Worm (Caenorhabditis elegans): ENCODE results near the gene Y97E10AR.3.

Gene Y97E10AR.3

ce11 chrV:8050059-8050677, 42.9 kb upstream of the Y97E10AR.3 start:
- no peak for TF ChIP-seq nhr-11 (tag; optimal IDR thresholded peaks at IDR 0.05)
- no peak for TF ChIP-seq sma-3 (GFP tag; optimal IDR thresholded peaks at IDR 0.05)
- TF ChIP-seq unc-55 (GFP tag; optimal IDR thresholded peaks at IDR 0.05) = no peak
- no peak for TF ChIP-seq fos-1 (tag; optimal IDR thresholded peaks at IDR 0.05)
- no peak for TF ChIP-seq ceh-16 (tag; optimal IDR thresholded peaks at IDR 0.05)
- TF ChIP-seq F13H6.1 (tag; optimal IDR thresholded peaks at IDR 0.05) = no peak
- no peak for TF ChIP-seq nhr-12 (tag; optimal IDR thresholded peaks at IDR 0.05)
- no peak for TF ChIP-seq crh-2 (tag; optimal IDR thresholded peaks at IDR 0.05)
- no peak for TF ChIP-seq egl-27 (tag; optimal IDR thresholded peaks at IDR 0.05)

- TF ChIP-seq mab-5 (tag; optimal IDR thresholded peaks at IDR 0.05) = no peak
- no peak for TF ChIP-seq ZK546.5 (tag; optimal IDR thresholded peaks at IDR 0.05)
- TF ChIP-seq nhr-10 (tag; optimal IDR thresholded peaks at IDR 0.05) = no peak
- no peak for TF ChIP-seq zag-1 (tag; optimal IDR thresholded peaks at IDR 0.05)
- no peak for TF ChIP-seq ceh-16 (tag; optimal IDR thresholded peaks at IDR 0.05)
- no peak for TF ChIP-seq ztf-1 (GFP tag; conservative IDR thresholded peaks at IDR 0.05)
- no peak for TF ChIP-seq nhr-23 (tag; optimal IDR thresholded peaks at IDR 0.05)
These were observed 39.4 kb upstream of the Y97E10AR.3 start, which contains the start of gene ZC513.3 for ce11 chrV:8046706-8047105. TSS of gene ZC513.3 (plus strand) at chrV:8047006.

ce11 chrV:8044957-8045356, 37.6 kb upstream of the Y97E10AR.3 start:
- peak; percentile 4 for TF ChIP-seq crh-2 (tag; optimal IDR thresholded peaks at IDR 0.05)
- no peak for TF ChIP-seq ceh-82 (tag; optimal IDR thresholded peaks at IDR 0.05)
- peak; percentile 44 for TF ChIP-seq nhr-21 (tag; optimal IDR thresholded peaks at IDR 0.05)
- TF ChIP-seq sma-9 (GFP tag; optimal IDR thresholded peaks at IDR 0.05) = peak; percentile 15
- no peak for TF ChIP-seq sma-9 (tag; optimal IDR thresholded peaks at IDR 0.05)
- no peak for TF ChIP-seq unc-39 (tag; optimal IDR thresholded peaks at IDR 0.05)
- TF ChIP-seq nhr-25 (tag; optimal IDR thresholded peaks at IDR 0.05) = peak; percentile 71
- no peak for TF ChIP-seq snpc-4 (tag; optimal IDR thresholded peaks at IDR 0.05)
- peak; percentile 21 for TF ChIP-seq sma-3 (GFP tag; optimal IDR thresholded peaks at IDR 0.05)
- TF ChIP-seq lsy-2 (tag; optimal IDR thresholded peaks at IDR 0.05) = no peak
- peak; percentile 81 for TF ChIP-seq ceh-16 (tag; optimal IDR thresholded peaks at IDR 0.05)
- peak; percentile 40 for TF ChIP-seq egl-27 (tag; optimal IDR thresholded peaks at IDR 0.05)
- TF ChIP-seq ztf-11 (tag; optimal IDR thresholded peaks at IDR 0.05) = no peak
- TF ChIP-seq mbf-1 (tag; optimal IDR thresholded peaks at IDR 0.05) = no peak
- no peak for TF ChIP-seq nhr-129 (tag; optimal IDR thresholded peaks at IDR 0.05)
- TF ChIP-seq zag-1 (tag; optimal IDR thresholded peaks at IDR 0.05) = no peak

ce11 chrV:8043664-8044063, 36.4 kb upstream of the Y97E10AR.3 start:
- TF ChIP-seq nhr-25 (tag; optimal IDR thresholded peaks at IDR 0.05) (no peak), ztf-1 (GFP tag; conservative IDR thresholded peaks at IDR 0.05) (no peak), alr-1 (tag; optimal IDR thresholded peaks at IDR 0.05) (no peak), elt-1 (tag; optimal IDR thresholded peaks at IDR 0.05) (peak; percentile 9), nhr-21 (tag; optimal IDR thresholded peaks at IDR 0.05) (peak; percentile 11), blmp-1 (tag; optimal IDR thresholded peaks at IDR 0.05; ENCODE audit: insufficient read depth) (peak; percentile 56), nhr-237 (tag; optimal IDR thresholded peaks at IDR 0.05) (no peak), sma-9 (GFP tag; optimal IDR thresholded peaks at IDR 0.05) (peak; percentile 44), sma-9 (tag; optimal IDR thresholded peaks at IDR 0.05) (no peak), aly-2 (tag; optimal IDR thresholded peaks at IDR 0.05) (no peak), egl-27 (tag; optimal IDR thresholded peaks at IDR 0.05) (no peak), nhr-10 (tag; optimal IDR thresholded peaks at IDR 0.05) (no peak), sem-4 (tag; optimal IDR thresholded peaks at IDR 0.05) (no peak), nhr-129 (tag; optimal IDR thresholded peaks at IDR 0.05) (peak; percentile 38), ceh-16 (tag; optimal IDR thresholded peaks at IDR 0.05) (no peak), dmd-4 (tag; optimal IDR thresholded peaks at IDR 0.05) (no peak), nhr-6 (tag; optimal IDR thresholded peaks at IDR 0.05) (no peak), ztf-4 (tag; optimal IDR thresholded peaks at IDR 0.05) (no peak), R02D3.7 (tag; optimal IDR thresholded peaks at IDR 0.05) (no peak), Y55F3AM.14 (GFP tag; optimal IDR thresholded peaks at IDR 0.05) (no peak), ceh-82 (tag; optimal IDR thresholded peaks at IDR 0.05) (no peak), nhr-23 (tag; optimal IDR thresholded peaks at IDR 0.05) (no peak), F13H6.1 (tag; optimal IDR thresholded peaks at IDR 0.05) (no peak), peb-1 (tag; optimal IDR thresholded peaks at IDR 0.05) (no peak), skn-1 (tag; optimal IDR thresholded peaks at IDR 0.05) (no peak)
